Fruit fly (Drosophila melanogaster) whole organism, pupa: ENCODE results near the gene Pc.

Source experiments
- CG10348 ChIP-seq: fragments of 200-800 bp; sonication (Bioruptor generic); IDR thresholded peaks from 2 replicates; pipeline ENCODE4 v1.3.6; 2022; ENCODE audit warnings: missing biosample characterization, missing genetic modification characterization
- CG12605 ChIP-seq: fragments of 200-800 bp; sonication (Bioruptor generic); IDR thresholded peaks from 2 replicates; pipeline ENCODE4 v1.3.6; 2022; ENCODE audit warnings: missing biosample characterization, missing genetic modification characterization
- CG13204 ChIP-seq: fragments of 200-800 bp; sonication (Bioruptor generic); optimal IDR thresholded peaks from 2 replicates; lab custom pipeline; 2018; ENCODE audit warnings: missing biosample characterization, mild to moderate bottlenecking, missing genetic modification characterization, moderate library complexity
- CG14655 ChIP-seq: fragments of 200-800 bp; sonication (Bioruptor generic); optimal IDR thresholded peaks from 3 replicates; lab custom pipeline; 2017; ENCODE audit warnings: mild to moderate bottlenecking, missing biosample characterization, missing genetic modification reagents, missing genetic modification characterization
- CG15710 ChIP-seq: fragments of 200-800 bp; sonication (Bioruptor generic); optimal IDR thresholded peaks from 2 replicates; lab custom pipeline; 2018; ENCODE audit warnings: missing biosample characterization, mild to moderate bottlenecking, missing genetic modification characterization, moderate library complexity
- CG17806 ChIP-seq: fragments of 200-800 bp; sonication (Bioruptor generic); optimal IDR thresholded peaks from 2 replicates; lab custom pipeline; 2018; ENCODE audit warnings: missing biosample characterization, mild to moderate bottlenecking, missing genetic modification characterization, moderate library complexity
- CG32121 ChIP-seq: fragments of 200-800 bp; sonication (Bioruptor generic); IDR thresholded peaks from 2 replicates; pipeline ENCODE4 v1.3.6; 2022; ENCODE audit warnings: missing biosample characterization, missing genetic modification characterization
- CG34367 ChIP-seq: fragments of 200-800 bp; sonication (Bioruptor generic); optimal IDR thresholded peaks from 2 replicates; lab custom pipeline; 2018; ENCODE audit warnings: missing biosample characterization, mild to moderate bottlenecking, missing genetic modification characterization
- CG4496 ChIP-seq: fragments of 200-800 bp; sonication (Bioruptor generic); IDR thresholded peaks from 3 replicates; pipeline ENCODE4 v1.3.6; 2022; ENCODE audit warnings: missing biosample characterization, missing genetic modification characterization
- CG8159 ChIP-seq: fragments of 200-800 bp; sonication (Bioruptor generic); optimal IDR thresholded peaks from 3 replicates; lab custom pipeline; 2018; ENCODE audit warnings: missing biosample characterization, mild to moderate bottlenecking, missing genetic modification characterization, moderate library complexity
- CG8301 ChIP-seq: fragments of 200-800 bp; sonication (Bioruptor generic); optimal IDR thresholded peaks from 2 replicates; lab custom pipeline; 2018; ENCODE audit warnings: missing biosample characterization, mild to moderate bottlenecking, missing genetic modification characterization
- CG9948 ChIP-seq: fragments of 200-800 bp; sonication (Bioruptor generic); optimal IDR thresholded peaks from 2 replicates; lab custom pipeline; 2018; ENCODE audit warnings: missing biosample characterization, mild to moderate bottlenecking, missing genetic modification characterization, moderate library complexity
- D1 ChIP-seq: fragments of 200-800 bp; sonication (Bioruptor generic); optimal IDR thresholded peaks from 2 replicates; lab custom pipeline; 2018; ENCODE audit warnings: missing biosample characterization, mild to moderate bottlenecking, missing genetic modification characterization, moderate library complexity
- EcR ChIP-seq: fragments of 200-800 bp; sonication (Bioruptor generic); optimal IDR thresholded peaks from 3 replicates; lab custom pipeline; 2019; ENCODE audit warnings: missing biosample characterization, missing genetic modification characterization, mild to moderate bottlenecking, moderate library complexity, missing genetic modification reagents
- Ets98B ChIP-seq: fragments of 200-800 bp; sonication (Bioruptor generic); IDR thresholded peaks from 2 replicates; pipeline ENCODE4 v1.3.6; 2022; ENCODE audit warnings: missing biosample characterization, missing genetic modification characterization
- Pif1A ChIP-seq: fragments of 200-800 bp; sonication (Bioruptor generic); optimal IDR thresholded peaks from 3 replicates; lab custom pipeline; 2016; ENCODE audit warnings: missing biosample characterization, missing genetic modification characterization
- Pif1B ChIP-seq: fragments of 200-800 bp; sonication (Bioruptor generic); optimal IDR thresholded peaks from 3 replicates; lab custom pipeline; 2016; ENCODE audit warnings: missing biosample characterization, missing genetic modification characterization
- Snoo ChIP-seq: fragments of 200-800 bp; sonication (Bioruptor generic); optimal IDR thresholded peaks from 3 replicates; lab custom pipeline; 2017; ENCODE audit warnings: missing biosample characterization, mild to moderate bottlenecking, missing genetic modification characterization, inconsistent platforms
- fd96Ca ChIP-seq: fragments of 200-800 bp; sonication (Bioruptor generic); IDR thresholded peaks from 3 replicates; pipeline ENCODE4 v1.3.6; 2022; ENCODE audit warnings: missing biosample characterization, missing genetic modification characterization
- gl ChIP-seq: fragments of 200-800 bp; sonication (Bioruptor generic); optimal IDR thresholded peaks from 2 replicates; lab custom pipeline; 2018; ENCODE audit warnings: missing biosample characterization, mild to moderate bottlenecking, missing genetic modification characterization
- rn ChIP-seq: fragments of 200-800 bp; sonication (Bioruptor generic); IDR thresholded peaks from 2 replicates; pipeline ENCODE4 v1.3.6; 2022; ENCODE audit warnings: missing biosample characterization, missing genetic modification characterization

The Pc gene

DNA sequence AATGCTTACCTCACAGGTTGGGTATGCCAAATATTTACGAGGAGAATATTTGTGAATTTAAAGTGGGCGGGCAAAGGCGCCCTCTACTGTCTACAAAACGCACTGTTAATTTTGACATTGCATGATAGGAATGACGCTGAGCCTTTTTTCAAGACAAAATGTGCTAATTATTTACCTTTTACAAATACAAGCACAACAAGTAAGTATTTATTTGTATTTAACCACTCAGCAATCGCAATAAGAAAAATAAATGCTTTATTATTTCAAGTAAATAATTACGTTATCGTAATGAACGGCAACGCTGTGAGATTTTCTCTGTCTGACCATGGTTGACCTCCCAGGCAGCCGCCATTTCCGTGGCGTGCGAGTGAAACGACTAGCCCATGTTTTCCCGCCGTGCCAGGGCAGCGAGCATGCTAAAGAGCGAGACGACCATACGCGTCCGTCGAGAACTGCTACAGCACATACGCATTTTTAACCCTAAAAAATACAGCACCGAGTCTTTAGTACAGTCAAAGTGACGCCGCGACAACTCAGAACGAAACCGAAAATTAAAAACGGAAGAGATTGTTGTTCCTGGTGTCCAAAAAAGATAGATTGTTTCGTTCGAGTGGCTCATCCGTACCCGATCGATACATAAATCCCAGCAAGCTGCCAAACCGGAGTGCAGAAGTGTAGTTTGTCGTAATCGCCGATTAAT lies 32.0 kb downstream of the Pc start, which contains the start of the genes CG12974 and pzg:
Gene CG12974 (minus strand): TSS at position 324 of the 700 bp plus-strand sequence.
Gene pzg (plus strand): TSS at position 461 of the 700 bp plus-strand sequence.
- TF ChIP-seq CG15710 (tag; lab: Kevin White, UChicago) (peak; percentile 56), CG12605 (no peak), CG10348 (GFP tag; lab: Robert Waterston, UW) (no peak), gl (peak; percentile 40), EcR (GFP tag; lab: Kevin White, UChicago) (peak; percentile 61), CG17806 (tag; lab: Kevin White, UChicago) (no peak), CG14655 (GFP tag; lab: Kevin White, UChicago) (no peak), rn (GFP tag; lab: Robert Waterston, UW) (0 out of 2 replicates have a peak, but pooled peaks have one; percentile 9), CG32121 (GFP tag; lab: Robert Waterston, UW) (peak; percentile 34; the same call in 1 of the 2 replicates), D1 (tag; lab: Kevin White, UChicago) (no peak), Pif1A (GFP tag; lab: Kevin White, UChicago) (no peak), Pif1B (GFP tag; lab: Kevin White, UChicago) (no peak), CG9948 (tag; lab: Kevin White, UChicago) (peak; percentile 38), Snoo (tag; lab: Kevin White, UChicago) (peak; percentile 61), CG13204 (GFP tag; lab: Kevin White, UChicago) (no peak), CG8159 (tag; lab: Kevin White, UChicago) (peak; percentile 57), fd96Ca (peak; percentile 78; the same call in 2 of the 3 replicates), CG34367 (tag; lab: Kevin White, UChicago) (peak; percentile 55), CG8301 (tag; lab: Kevin White, UChicago) (no peak), Ets98B (GFP tag; lab: Robert Waterston, UW) (peak; percentile 29; the same call in 1 of the 2 replicates), CG4496 (GFP tag; lab: Robert Waterston, UW) (peak; percentile 81; the same call in 2 of the 3 replicates)
- TF ChIP-seq, all 21 proteins: peak for 12

DNA sequence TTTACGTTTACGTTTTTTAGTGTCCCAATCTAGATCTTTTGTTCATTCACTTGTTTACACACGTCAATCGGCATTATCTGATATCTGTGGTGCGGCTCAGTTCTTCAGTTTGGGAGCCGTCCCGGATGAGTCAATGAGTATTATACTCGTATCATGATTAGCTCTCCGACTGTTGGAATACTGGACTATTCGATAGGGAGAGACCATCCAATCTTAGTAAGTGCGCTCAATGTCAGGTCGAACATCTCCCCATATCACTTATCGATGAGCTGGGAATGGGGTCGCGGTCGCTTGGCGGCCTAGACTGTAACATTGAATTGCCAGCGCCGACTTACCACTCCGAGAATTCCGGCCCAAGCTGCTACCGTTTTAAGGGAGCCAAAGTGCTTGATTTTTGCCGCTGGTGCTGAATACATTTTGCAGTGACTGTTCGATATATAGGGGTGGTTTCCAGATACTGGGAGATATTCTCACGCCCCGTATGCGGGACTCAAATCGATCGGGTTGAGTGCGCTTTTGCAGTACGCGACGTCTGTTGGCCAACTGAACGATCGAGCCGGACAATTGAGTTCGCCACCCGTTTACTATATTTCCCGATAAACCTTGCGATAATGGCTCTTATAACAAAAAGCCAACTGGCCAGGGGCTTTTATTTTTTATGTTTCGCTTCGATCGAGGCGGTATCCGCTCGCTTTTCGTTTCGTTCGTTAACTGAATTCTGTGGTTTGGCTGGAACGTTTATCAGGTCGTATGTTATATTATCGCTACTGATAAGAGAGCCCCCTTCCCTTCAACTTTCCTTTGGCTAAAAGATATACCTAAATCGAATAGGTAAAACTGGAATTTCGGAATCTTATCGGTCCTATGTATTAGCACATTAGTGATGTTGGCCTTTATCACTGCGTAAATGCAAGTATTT lies 32.8 kb downstream of the Pc start:
- TF ChIP-seq Pif1A (GFP tag; lab: Kevin White, UChicago) (no peak), Ets98B (GFP tag; lab: Robert Waterston, UW) (no peak), CG10348 (GFP tag; lab: Robert Waterston, UW) (no peak; the same call in 1 of the 2 replicates), CG8301 (tag; lab: Kevin White, UChicago) (no peak)

dm6 chr3L:21283795-21284194 lies 34.0 kb downstream of the Pc start:
- TF ChIP-seq rn (GFP tag; lab: Robert Waterston, UW) (no peak), fd96Ca (no peak), CG17806 (tag; lab: Kevin White, UChicago) (no peak), CG4496 (GFP tag; lab: Robert Waterston, UW) (no peak), CG9948 (tag; lab: Kevin White, UChicago) (no peak)

DNA sequence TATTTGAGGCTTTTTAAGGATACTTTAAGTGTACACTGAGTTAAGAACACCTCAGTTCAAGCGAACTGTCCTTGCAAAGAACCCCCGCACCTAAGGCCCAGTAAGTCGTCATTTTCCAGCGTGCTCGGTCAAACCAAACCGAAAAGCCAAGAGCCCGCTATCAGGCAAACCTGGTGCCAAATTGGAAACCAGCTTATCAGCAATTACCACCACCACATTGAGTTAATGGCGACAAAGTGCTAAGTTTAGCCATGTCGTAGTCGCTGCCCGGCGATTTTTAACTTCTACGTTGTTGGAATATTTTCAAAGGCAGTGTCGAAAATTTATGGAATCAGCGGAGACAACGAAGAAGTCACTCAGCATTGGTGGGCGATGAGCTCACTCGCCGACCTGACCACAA lies 35.1 kb downstream of the Pc start:
- TF ChIP-seq CG13204 (GFP tag; lab: Kevin White, UChicago) (no peak), CG14655 (GFP tag; lab: Kevin White, UChicago) (no peak), D1 (tag; lab: Kevin White, UChicago) (no peak), CG10348 (GFP tag; lab: Robert Waterston, UW) (no peak), CG12605 (no peak), CG8301 (tag; lab: Kevin White, UChicago) (no peak), CG17806 (tag; lab: Kevin White, UChicago) (no peak), EcR (GFP tag; lab: Kevin White, UChicago) (no peak), Snoo (tag; lab: Kevin White, UChicago) (no peak), CG32121 (GFP tag; lab: Robert Waterston, UW) (no peak), CG34367 (tag; lab: Kevin White, UChicago) (no peak), Ets98B (GFP tag; lab: Robert Waterston, UW) (no peak), rn (GFP tag; lab: Robert Waterston, UW) (no peak), CG8159 (tag; lab: Kevin White, UChicago) (no peak), fd96Ca (no peak), CG9948 (tag; lab: Kevin White, UChicago) (no peak), Pif1B (GFP tag; lab: Kevin White, UChicago) (no peak), Pif1A (GFP tag; lab: Kevin White, UChicago) (no peak), CG4496 (GFP tag; lab: Robert Waterston, UW) (no peak), gl (no peak)

dm6 chr3L:21281706-21282105 lies 36.1 kb downstream of the Pc start:
- TF ChIP-seq Pif1A (GFP tag; lab: Kevin White, UChicago) (no peak), D1 (tag; lab: Kevin White, UChicago) (no peak), rn (GFP tag; lab: Robert Waterston, UW) (no peak), CG4496 (GFP tag; lab: Robert Waterston, UW) (no peak), gl (no peak), CG8159 (tag; lab: Kevin White, UChicago) (no peak), CG12605 (no peak), CG8301 (tag; lab: Kevin White, UChicago) (no peak), CG9948 (tag; lab: Kevin White, UChicago) (no peak), fd96Ca (no peak)
